Fruit fly (Drosophila melanogaster): ENCODE data around the gene Cpr92A.

- TF ChIP-seq usp (GFP tag; optimal IDR thresholded peaks at IDR 0.05) = no peak
- TF ChIP-seq CG8478 (optimal IDR thresholded peaks at IDR 0.05) = no peak
- no peak for TF ChIP-seq Dll (optimal IDR thresholded peaks at IDR 0.05)
- no peak for TF ChIP-seq psq (optimal IDR thresholded peaks at IDR 0.05)
Observed at dm6 chr3R:19632685-19633116, 33.9 kb upstream of the Cpr92A start, which contains the start of gene CG6231.
